Fruit fly (Drosophila melanogaster) whole organism: Measurements from ENCODE around the gene Cbl.
A peak's percentile ranks its signal among the peaks of the same experiment; 100 is the strongest.

Source experiments
- CG8478 ChIP-seq: fragments of >200 bp; optimal IDR thresholded peaks from 2 replicates; lab custom pipeline; 2018; ENCODE audit warnings: inconsistent platforms
- Dll ChIP-seq: fragments of >200 bp; optimal IDR thresholded peaks from 2 replicates; lab custom pipeline; 2017
- EcR ChIP-seq, 2 experiments: fragments of >200 bp; optimal IDR thresholded peaks; 2 replicates each; lab custom pipeline; 2017; ENCODE audit warnings: missing biosample characterization in 2 of 2, missing genetic modification characterization in 2 of 2, missing genetic modification reagents in 2 of 2
- pan ChIP-seq: fragments of >200 bp; optimal IDR thresholded peaks from 2 replicates; lab custom pipeline; 2017
- psq ChIP-seq: fragments of >200 bp; optimal IDR thresholded peaks from 2 replicates; lab custom pipeline; 2017
- usp ChIP-seq: fragments of >200 bp; optimal IDR thresholded peaks from 2 replicates; lab custom pipeline; 2017; ENCODE audit warnings: missing biosample characterization, missing genetic modification characterization, mixed read lengths

DNA sequence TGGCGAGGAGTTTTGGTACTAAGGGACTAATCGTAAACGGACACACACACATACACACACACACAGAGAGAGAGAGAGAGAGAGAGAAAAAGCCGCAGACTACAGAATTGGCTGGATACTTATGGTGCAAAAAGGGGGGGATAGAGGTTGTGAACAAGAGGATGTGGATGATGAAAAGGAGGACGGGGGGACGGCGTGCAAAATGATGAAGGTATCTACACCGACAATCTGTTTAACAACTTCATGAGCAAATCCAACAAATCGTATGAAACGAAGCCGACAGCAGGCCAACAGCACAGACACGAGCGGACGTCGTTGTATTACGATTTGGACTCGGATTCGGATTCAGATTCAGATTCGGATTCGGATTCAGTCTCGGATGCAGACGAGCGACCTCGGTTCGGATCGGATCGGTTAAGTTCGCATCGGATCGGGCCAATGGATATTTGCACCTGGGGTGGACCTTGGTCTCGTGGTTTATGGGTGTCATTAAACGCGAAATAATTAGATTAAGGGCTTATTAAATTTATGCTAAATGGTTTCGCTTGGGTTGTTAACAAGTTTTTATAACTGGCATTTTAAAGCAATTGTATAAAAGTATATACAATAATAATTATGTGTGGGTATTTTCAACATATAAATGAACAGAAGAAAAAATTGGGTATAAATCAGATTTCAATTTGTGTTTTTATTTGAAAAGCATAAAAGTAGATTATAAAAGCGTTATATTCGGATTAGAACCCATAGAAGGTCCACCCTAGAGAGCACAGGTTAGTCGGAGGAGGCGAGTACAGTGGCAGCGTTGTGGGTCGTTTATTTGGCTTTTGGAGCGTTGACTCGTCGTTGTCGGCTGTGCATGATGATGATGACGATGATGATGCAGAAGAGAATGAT is 30.5 kb downstream of the Cbl start:
- TF ChIP-seq psq (lab: Kevin White, UChicago) (no peak), CG8478 (lab: Kevin White, UChicago) (peak; percentile 9), usp (GFP tag; lab: Kevin White, UChicago) (no peak), Dll (no peak), EcR (GFP tag; optimal IDR thresholded peaks at IDR 0.05; lab: Kevin White, UChicago) (peak in 1 of 2 experiments; percentile 19), pan (lab: Kevin White, UChicago) (no peak)
